Worm (Caenorhabditis elegans): ENCODE measurements around the gene unc-104.

DNA sequence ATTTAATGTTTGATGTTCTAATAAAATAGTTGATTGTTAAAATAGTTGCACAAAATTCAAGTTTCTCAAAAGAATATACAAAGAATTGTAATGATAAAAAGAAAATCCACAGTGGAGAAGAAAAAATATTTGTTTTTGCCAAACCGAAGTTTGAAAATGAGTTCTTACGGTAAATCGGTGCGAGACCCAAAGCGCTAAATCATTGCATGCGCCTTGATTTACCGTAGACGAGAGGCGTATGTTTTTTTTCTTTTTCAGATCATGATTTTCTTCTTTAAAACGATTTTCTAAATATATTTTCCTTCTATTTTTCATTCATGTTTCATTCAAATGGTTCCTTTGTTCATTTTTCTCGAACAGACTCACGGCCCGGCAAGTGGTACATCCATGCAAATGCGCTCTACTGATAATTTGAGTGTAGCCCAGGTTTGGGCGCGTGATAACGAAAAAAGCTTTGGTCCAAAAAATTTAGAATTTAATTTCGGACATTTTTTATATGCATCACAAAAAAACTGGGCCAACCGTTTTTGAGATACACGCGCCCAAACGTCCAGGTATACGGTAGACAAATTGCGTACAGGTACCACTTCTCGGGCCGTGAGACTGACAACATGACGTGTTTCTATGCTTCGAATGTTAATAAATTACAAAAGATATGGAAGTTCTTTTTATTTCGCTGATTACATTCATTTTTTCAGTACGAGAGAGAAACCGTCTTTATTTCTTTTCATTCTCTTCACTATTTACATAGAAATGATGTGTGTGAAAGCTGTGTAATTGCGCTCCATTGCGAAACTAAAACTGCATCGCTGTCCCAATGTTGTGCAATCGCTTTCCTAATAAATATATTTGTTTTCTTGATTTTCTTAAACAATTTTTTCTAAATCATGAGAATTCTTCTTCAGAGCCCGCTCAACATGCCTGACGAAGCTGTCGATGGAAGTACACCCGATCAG, 30.4 kb downstream of the unc-104 start, which contains the start of gene znf-598:
- TF ChIP-seq ceh-16 (tag; optimal IDR thresholded peaks at IDR 0.05) (no peak), dmd-4 (tag; optimal IDR thresholded peaks at IDR 0.05) (no peak), egl-27 (tag; optimal IDR thresholded peaks at IDR 0.05) (no peak), ZK546.5 (tag; optimal IDR thresholded peaks at IDR 0.05) (no peak), nhr-11 (tag; optimal IDR thresholded peaks at IDR 0.05) (no peak), nhr-77 (tag; optimal IDR thresholded peaks at IDR 0.05) (no peak), zag-1 (tag; optimal IDR thresholded peaks at IDR 0.05) (no peak), elt-3 (tag; optimal IDR thresholded peaks at IDR 0.05) (no peak), mbf-1 (tag; optimal IDR thresholded peaks at IDR 0.05) (no peak), C34F6.9 (tag; optimal IDR thresholded peaks at IDR 0.05) (peak; percentile 61), ztf-11 (tag; optimal IDR thresholded peaks at IDR 0.05) (no peak), lin-13 (GFP tag; optimal IDR thresholded peaks at IDR 0.05) (peak; percentile 45)

Measured in whole organism, L2 larva.